5 fruit fly cellular contexts compared by ENCODE assay signal in genomic region chrX:3555190-3555849, dm6.
TF ChIP-seq lines count a peak whose summit lies in the region.

No protein-coding gene starts in this region.

- TF ChIP-seq CTCF in whole organism, embryonic (GFP tag; optimal IDR thresholded peaks at IDR 0.05; lab: Kevin White, UChicago), result no peak

TF ChIP-seq in whole organism, adult, 20 proteins besides CTCF, POLR2A, EP300 and RAD21:
- TF ChIP-seq Clk (GFP tag; optimal IDR thresholded peaks at IDR 0.05; lab: Kevin White, UChicago) (no peak), CG33017 (tag; optimal IDR thresholded peaks at IDR 0.05; lab: Kevin White, UChicago) (no peak), Hr96 (GFP tag; optimal IDR thresholded peaks at IDR 0.05; lab: Kevin White, UChicago) (no peak), CG7101 (tag; optimal IDR thresholded peaks at IDR 0.05; lab: Kevin White, UChicago) (peak; percentile 32), kay (GFP tag; lab: Kevin White, UChicago; ENCODE audit: borderline replicate concordance) (no peak), CG11617 (GFP tag; optimal IDR thresholded peaks at IDR 0.05; lab: Kevin White, UChicago) (no peak), tj (GFP tag; optimal IDR thresholded peaks at IDR 0.05; lab: Kevin White, UChicago) (peak; percentile 86), cnc (optimal IDR thresholded peaks at IDR 0.05; lab: Kevin White, UChicago) (no peak), toe (GFP tag; optimal IDR thresholded peaks at IDR 0.05; lab: Kevin White, UChicago) (no peak), CG14711 (tag; optimal IDR thresholded peaks at IDR 0.05; lab: Kevin White, UChicago) (peak; percentile 2), bab1 (GFP tag; optimal IDR thresholded peaks at IDR 0.05; lab: Kevin White, UChicago) (peak; percentile 15)

TF ChIP-seq in whole organism, embryonic, 481 proteins besides CTCF, POLR2A, EP300 and RAD21:
- TF ChIP-seq ham (GFP tag; IDR thresholded peaks at IDR 0.05; lab: Robert Waterston, UW) (no peak), grau (tag; optimal IDR thresholded peaks at IDR 0.05; lab: Kevin White, UChicago) (no peak), CG1832 (GFP tag; optimal IDR thresholded peaks at IDR 0.05; lab: Kevin White, UChicago) (peak; percentile 22), Drgx (GFP tag; IDR thresholded peaks at IDR 0.05; lab: Robert Waterston, UW) (0 out of 2 replicates have a peak, but pooled peaks have one; percentile 32), lab (GFP tag; optimal IDR thresholded peaks at IDR 0.05; lab: Kevin White, UChicago) (no peak), crol (GFP tag; IDR thresholded peaks at IDR 0.05; lab: Robert Waterston, UW) (peak; percentile 78), CG1233 (GFP tag; optimal IDR thresholded peaks at IDR 0.05; lab: Kevin White, UChicago) (no peak), sima (GFP tag; optimal IDR thresholded peaks at IDR 0.05; lab: Kevin White, UChicago) (no peak), CG11696 (GFP tag; IDR thresholded peaks at IDR 0.05; lab: Robert Waterston, UW) (no peak), Dad (GFP tag; optimal IDR thresholded peaks at IDR 0.05; lab: Kevin White, UChicago) (no peak), Dref (GFP tag; IDR thresholded peaks at IDR 0.05; lab: Robert Waterston, UW) (no peak), CG7786 (GFP tag; optimal IDR thresholded peaks at IDR 0.05; lab: Kevin White, UChicago) (no peak), hkb (optimal IDR thresholded peaks at IDR 0.05; lab: Kevin White, UChicago) (no peak), hkb (GFP tag; IDR thresholded peaks at IDR 0.05; lab: Robert Waterston, UW) (no peak)

TF ChIP-seq in whole organism, prepupa, 60 proteins besides CTCF, POLR2A, EP300 and RAD21 (continues in another document):
- TF ChIP-seq CG3919 (GFP tag; optimal IDR thresholded peaks at IDR 0.05; lab: Kevin White, UChicago) (peak; percentile 21), CG8632 (GFP tag; optimal IDR thresholded peaks at IDR 0.05; lab: Kevin White, UChicago) (peak; percentile 20), spab (GFP tag; optimal IDR thresholded peaks at IDR 0.05; lab: Kevin White, UChicago) (peak; percentile 6), CG6276 (GFP tag; optimal IDR thresholded peaks at IDR 0.05; lab: Kevin White, UChicago) (peak; percentile 46), CG10631 (GFP tag; optimal IDR thresholded peaks at IDR 0.05; lab: Kevin White, UChicago) (peak; percentile 30), lz (GFP tag; optimal IDR thresholded peaks at IDR 0.05; lab: Kevin White, UChicago) (no peak), Eip78C (GFP tag; lab: Kevin White, UChicago) (peak; percentile 66), svp (GFP tag; lab: Kevin White, UChicago) (peak; percentile 41), ss (GFP tag; optimal IDR thresholded peaks at IDR 0.05; lab: Kevin White, UChicago) (peak in 1 of 2 experiments; percentile 38), acj6 (GFP tag; optimal IDR thresholded peaks at IDR 0.05; lab: Kevin White, UChicago) (no peak), CG3032 (tag; optimal IDR thresholded peaks at IDR 0.05; lab: Kevin White, UChicago) (peak; percentile 23), fd59A (GFP tag; optimal IDR thresholded peaks at IDR 0.05; lab: Kevin White, UChicago) (peak; percentile 15), Gug (GFP tag; IDR thresholded peaks at IDR 0.05; lab: Robert Waterston, UW) (peak; percentile 33; the same call in 1 of the 2 replicates), Ets96B (tag; optimal IDR thresholded peaks at IDR 0.05; lab: Kevin White, UChicago) (peak; percentile 58), net (GFP tag; optimal IDR thresholded peaks at IDR 0.05; lab: Kevin White, UChicago) (no peak), CG10669 (GFP tag; optimal IDR thresholded peaks at IDR 0.05; lab: Kevin White, UChicago) (peak; percentile 36), CG32006 (GFP tag; optimal IDR thresholded peaks at IDR 0.05; lab: Kevin White, UChicago) (peak; percentile 9), Hr4 (GFP tag; optimal IDR thresholded peaks at IDR 0.05; lab: Kevin White, UChicago) (peak; percentile 42), CG6792 (GFP tag; optimal IDR thresholded peaks at IDR 0.05; lab: Kevin White, UChicago) (peak; percentile 1), Lpt (GFP tag; optimal IDR thresholded peaks at IDR 0.05; lab: Kevin White, UChicago) (no peak), eg (GFP tag; IDR thresholded peaks at IDR 0.05; lab: Robert Waterston, UW) (peak; percentile 54; the same call in 1 of the 3 replicates), CG8119 (GFP tag; IDR thresholded peaks at IDR 0.05; lab: Robert Waterston, UW) (0 out of 3 replicates have a peak, but pooled peaks have one; percentile 22), dsx (GFP tag; optimal IDR thresholded peaks at IDR 0.05; lab: Kevin White, UChicago; ENCODE audit: poor library complexity, severe bottlenecking) (peak; percentile 37)

TF ChIP-seq in whole organism, pupa, 21 proteins besides CTCF, POLR2A, EP300 and RAD21:
- TF ChIP-seq CG9948 (tag; optimal IDR thresholded peaks at IDR 0.05; lab: Kevin White, UChicago) (peak; percentile 34), EcR (GFP tag; optimal IDR thresholded peaks at IDR 0.05; lab: Kevin White, UChicago) (no peak), fd96Ca (GFP tag; IDR thresholded peaks at IDR 0.05; lab: Robert Waterston, UW) (peak; percentile 63; the same call in 1 of the 3 replicates), CG8301 (tag; optimal IDR thresholded peaks at IDR 0.05; lab: Kevin White, UChicago) (peak; percentile 31), CG34367 (tag; optimal IDR thresholded peaks at IDR 0.05; lab: Kevin White, UChicago) (peak; percentile 21), CG8159 (tag; optimal IDR thresholded peaks at IDR 0.05; lab: Kevin White, UChicago) (peak; percentile 58), gl (tag; optimal IDR thresholded peaks at IDR 0.05; lab: Kevin White, UChicago) (no peak), Ets98B (GFP tag; IDR thresholded peaks at IDR 0.05; lab: Robert Waterston, UW) (peak; percentile 47; the same call in 1 of the 2 replicates), CG17806 (tag; optimal IDR thresholded peaks at IDR 0.05; lab: Kevin White, UChicago) (peak; percentile 74), CG32121 (GFP tag; IDR thresholded peaks at IDR 0.05; lab: Robert Waterston, UW) (peak; percentile 48; the same call in 1 of the 2 replicates), CG13204 (GFP tag; optimal IDR thresholded peaks at IDR 0.05; lab: Kevin White, UChicago) (no peak), CG14655 (GFP tag; optimal IDR thresholded peaks at IDR 0.05; lab: Kevin White, UChicago) (peak; percentile 60), CG4496 (GFP tag; IDR thresholded peaks at IDR 0.05; lab: Robert Waterston, UW) (peak; percentile 69), Pif1A (GFP tag; optimal IDR thresholded peaks at IDR 0.05; lab: Kevin White, UChicago) (no peak), Pif1B (GFP tag; optimal IDR thresholded peaks at IDR 0.05; lab: Kevin White, UChicago) (no peak), CG15710 (tag; optimal IDR thresholded peaks at IDR 0.05; lab: Kevin White, UChicago) (peak; percentile 56)

TF ChIP-seq in whole organism, wandering third instar larva, 38 proteins besides CTCF, POLR2A, EP300 and RAD21:
- TF ChIP-seq foxo (GFP tag; optimal IDR thresholded peaks at IDR 0.05; lab: Kevin White, UChicago), result no peak
- peak; percentile 65 for TF ChIP-seq Dfd (GFP tag; optimal IDR thresholded peaks at IDR 0.05; lab: Kevin White, UChicago)
